Fruit fly (Drosophila melanogaster): ENCODE results near the gene mRpL22.

The mRpL22 gene

dm6 chrX:16829439-16830028 is 45.8 kb downstream of the mRpL22 start (continued):
- TF ChIP-seq lab (GFP tag; optimal IDR thresholded peaks at IDR 0.05), result peak; percentile 23
- peak; percentile 59 for TF ChIP-seq cwo (GFP tag; optimal IDR thresholded peaks at IDR 0.05)
- TF ChIP-seq CG2678 (tag; optimal IDR thresholded peaks at IDR 0.05), result peak; percentile 44
- no peak for TF ChIP-seq CG10274 (GFP tag; optimal IDR thresholded peaks at IDR 0.05)
- no peak for TF ChIP-seq gsb (GFP tag; IDR thresholded peaks at IDR 0.05)
- TF ChIP-seq Usf (GFP tag; optimal IDR thresholded peaks at IDR 0.05), result no peak
- TF ChIP-seq NK7.1 (GFP tag; optimal IDR thresholded peaks at IDR 0.05), result no peak
- no peak for TF ChIP-seq Hr78 (GFP tag; optimal IDR thresholded peaks at IDR 0.05)
- peak; percentile 5 for TF ChIP-seq sd (tag; optimal IDR thresholded peaks at IDR 0.05)
- no peak for TF ChIP-seq mam (GFP tag; optimal IDR thresholded peaks at IDR 0.05)
- no peak for TF ChIP-seq HmgD (GFP tag; optimal IDR thresholded peaks at IDR 0.05)
- TF ChIP-seq CG16815 (GFP tag; optimal IDR thresholded peaks at IDR 0.05), result no peak
- TF ChIP-seq pzg (GFP tag; optimal IDR thresholded peaks at IDR 0.05), result no peak
- TF ChIP-seq CG6689 (GFP tag; IDR thresholded peaks at IDR 0.05), result 0 out of 2 replicates have a peak, but pooled peaks have one; percentile 29
- no peak for TF ChIP-seq Myb (GFP tag; optimal IDR thresholded peaks at IDR 0.05)
- TF ChIP-seq CG6683 (GFP tag; optimal IDR thresholded peaks at IDR 0.05), result no peak
- TF ChIP-seq CG15269 (tag; optimal IDR thresholded peaks at IDR 0.05), result peak; percentile 41
- no peak for TF ChIP-seq CG9215 (GFP tag; IDR thresholded peaks at IDR 0.05)
- TF ChIP-seq hkb (optimal IDR thresholded peaks at IDR 0.05), result no peak
- TF ChIP-seq hkb (GFP tag; IDR thresholded peaks at IDR 0.05), result peak; percentile 28; the same call in 1 of the 2 replicates
- TF ChIP-seq az2 (GFP tag; optimal IDR thresholded peaks at IDR 0.05), result no peak
- no peak for TF ChIP-seq CG7963 (GFP tag; IDR thresholded peaks at IDR 0.05; ENCODE audit: partially characterized antibody)
- TF ChIP-seq aop (GFP tag; IDR thresholded peaks at IDR 0.05), result no peak
- no peak for TF ChIP-seq H15 (GFP tag; IDR thresholded peaks at IDR 0.05)
- TF ChIP-seq Fer1 (GFP tag; optimal IDR thresholded peaks at IDR 0.05), result peak; percentile 19
- TF ChIP-seq Antp (GFP tag; optimal IDR thresholded peaks at IDR 0.05), result no peak
- TF ChIP-seq chinmo (GFP tag; IDR thresholded peaks at IDR 0.05; ENCODE audit: partially characterized antibody), result 0 out of 4 replicates have a peak, but pooled peaks have one; percentile 20
- TF ChIP-seq CG9876 (GFP tag; optimal IDR thresholded peaks at IDR 0.05), result no peak
- no peak for TF ChIP-seq Eip74EF (GFP tag; optimal IDR thresholded peaks at IDR 0.05)
- TF ChIP-seq ap (GFP tag; IDR thresholded peaks at IDR 0.05), result no peak
- TF ChIP-seq grau (tag; optimal IDR thresholded peaks at IDR 0.05), result peak; percentile 13
- TF ChIP-seq CG3163 (GFP tag; optimal IDR thresholded peaks at IDR 0.05), result no peak
- peak; percentile 18 for TF ChIP-seq CG7839 (tag; optimal IDR thresholded peaks at IDR 0.05)
- peak; percentile 44 for TF ChIP-seq CG34376 (GFP tag; optimal IDR thresholded peaks at IDR 0.05)
- TF ChIP-seq gem (tag; optimal IDR thresholded peaks at IDR 0.05), result peak; percentile 39
- TF ChIP-seq CrebB (tag; optimal IDR thresholded peaks at IDR 0.05), result no peak
- TF ChIP-seq MESR4 (GFP tag; optimal IDR thresholded peaks at IDR 0.05), result no peak
- no peak for TF ChIP-seq CG32532 (GFP tag; IDR thresholded peaks at IDR 0.05)
- no peak for TF ChIP-seq Stat92E (GFP tag; optimal IDR thresholded peaks at IDR 0.05)
- TF ChIP-seq Xrp1 (GFP tag; IDR thresholded peaks at IDR 0.05), result peak; percentile 17; the same call in 1 of the 2 replicates
- no peak for TF ChIP-seq emc (GFP tag; optimal IDR thresholded peaks at IDR 0.05)
- TF ChIP-seq sens (GFP tag), result peak; percentile 42
- peak; percentile 35 for TF ChIP-seq CG11504 (tag; optimal IDR thresholded peaks at IDR 0.05)

All from whole organism, embryonic.